Worm (Caenorhabditis elegans) whole organism, L3 larva: Measurements from ENCODE around the gene str-153.

Experiments used
- ZK546.5 ChIP-seq: sonication (generic microtip); optimal IDR thresholded peaks from 2 replicates; lab custom pipeline; 2017; ENCODE audit warnings: missing biosample characterization, missing genetic modification characterization
- aly-2 ChIP-seq: fragments of 150-350 bp; optimal IDR thresholded peaks from 2 replicates; lab custom pipeline; 2014; ENCODE audit warnings: missing biosample characterization, missing genetic modification characterization
- ceh-28 ChIP-seq: fragments of 150-350 bp; optimal IDR thresholded peaks from 2 replicates; lab custom pipeline; 2014; ENCODE audit warnings: missing biosample characterization, missing genetic modification reagents, missing genetic modification characterization
- elt-1 ChIP-seq: fragments of 150-350 bp; optimal IDR thresholded peaks from 2 replicates; lab custom pipeline; 2014; ENCODE audit warnings: missing biosample characterization, missing genetic modification characterization
- fkh-10 ChIP-seq: sonication (generic microtip); optimal IDR thresholded peaks from 2 replicates; lab custom pipeline; 2017; ENCODE audit warnings: missing biosample characterization, missing genetic modification reagents, missing genetic modification characterization
- nhr-237 ChIP-seq: fragments of 150-350 bp; optimal IDR thresholded peaks from 2 replicates; lab custom pipeline; 2014; ENCODE audit warnings: missing biosample characterization, missing genetic modification characterization
- nhr-25 ChIP-seq: sonication (generic microtip); optimal IDR thresholded peaks from 2 replicates; lab custom pipeline; 2017; ENCODE audit warnings: missing biosample characterization, missing genetic modification characterization
- nhr-28 ChIP-seq: fragments of 150-350 bp; optimal IDR thresholded peaks from 2 replicates; lab custom pipeline; 2014; ENCODE audit warnings: missing biosample characterization, missing genetic modification characterization
- pha-4 ChIP-seq: fragments of 150-350 bp; optimal IDR thresholded peaks from 2 replicates; lab custom pipeline; 2014; ENCODE audit warnings: missing biosample characterization, missing genetic modification reagents, missing genetic modification characterization
- pqm-1 ChIP-seq: fragments of 150-350 bp; optimal IDR thresholded peaks from 2 replicates; lab custom pipeline; 2017; ENCODE audit warnings: missing biosample characterization, missing genetic modification characterization, inconsistent platforms
- skn-1 ChIP-seq: fragments of 150-350 bp; optimal IDR thresholded peaks from 2 replicates; lab custom pipeline; 2014; ENCODE audit warnings: missing biosample characterization, missing genetic modification characterization
- unc-62 ChIP-seq: fragments of 150-350 bp; sonication (generic microtip); optimal IDR thresholded peaks from 4 replicates; lab custom pipeline; 2014; ENCODE audit warnings: missing biosample characterization, missing genetic modification reagents, missing genetic modification characterization
- zag-1 ChIP-seq: fragments of 150-350 bp; optimal IDR thresholded peaks from 2 replicates; lab custom pipeline; 2014; ENCODE audit warnings: missing biosample characterization, missing genetic modification characterization

DNA sequence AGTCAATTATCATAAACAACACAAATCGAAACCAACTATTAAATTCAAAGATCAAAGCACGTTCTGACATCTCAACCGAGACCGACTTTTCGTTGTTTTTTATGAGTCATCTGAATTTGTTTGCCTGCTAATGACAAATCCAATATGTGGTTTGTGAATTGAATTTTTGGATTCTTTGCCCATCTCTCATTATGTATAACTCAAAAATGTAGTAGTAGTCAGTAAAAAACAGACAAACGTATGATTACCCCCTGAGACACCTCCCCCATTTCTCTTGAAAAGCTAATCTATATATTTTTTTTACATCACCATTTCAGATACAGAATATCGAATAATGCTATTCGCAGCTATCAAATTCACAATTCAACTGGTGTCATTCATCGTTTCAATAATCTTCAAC is 11.6 kb downstream of the str-153 start, which contains the start of gene str-169:
- TF ChIP-seq fkh-10 (no peak), ceh-28 (tag; lab: Kevin White, UChicago) (no peak), nhr-25 (tag; lab: Kevin White, UChicago) (no peak), ZK546.5 (tag; lab: Kevin White, UChicago) (no peak), skn-1 (no peak), pqm-1 (tag; lab: Kevin White, UChicago) (no peak), zag-1 (tag; lab: Kevin White, UChicago) (no peak), pha-4 (tag; lab: Kevin White, UChicago) (no peak), aly-2 (tag; lab: Kevin White, UChicago) (no peak), elt-1 (tag; lab: Kevin White, UChicago) (no peak), nhr-237 (no peak), unc-62 (no peak), nhr-28 (no peak)
